Fruit fly (Drosophila melanogaster): ENCODE measurements around the gene Papst2.

Gene Papst2

DNA sequence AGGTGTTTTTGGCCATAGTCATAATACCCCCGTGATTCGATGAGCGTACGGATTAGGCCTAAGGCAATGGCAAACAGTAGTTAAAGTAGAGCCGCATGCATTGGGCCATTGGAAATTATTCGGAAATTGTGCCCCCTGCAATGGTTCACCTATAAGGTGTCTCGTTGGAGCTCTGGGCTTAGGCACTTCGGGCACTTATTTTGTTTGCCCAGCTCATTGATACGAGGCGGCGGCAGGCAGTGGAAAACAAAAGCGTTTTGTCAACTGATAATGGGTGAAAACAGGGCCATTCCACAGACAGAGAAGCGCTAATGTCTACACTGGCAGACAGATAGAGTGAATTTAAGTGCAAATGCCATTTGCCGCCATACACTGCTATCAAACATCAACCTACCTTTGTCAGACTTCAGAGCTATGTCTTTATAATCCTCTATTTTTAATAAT, 36.3 kb upstream of the Papst2 start:
- TF ChIP-seq pum (GFP tag; optimal IDR thresholded peaks at IDR 0.05) (no peak), gcm2 (GFP tag; optimal IDR thresholded peaks at IDR 0.05) (no peak), Bteb2 (GFP tag; optimal IDR thresholded peaks at IDR 0.05) (no peak), eyg (GFP tag; optimal IDR thresholded peaks at IDR 0.05) (no peak), wek (GFP tag; optimal IDR thresholded peaks at IDR 0.05) (peak; percentile 9), seq (GFP tag; IDR thresholded peaks at IDR 0.05) (0 out of 2 replicates have a peak, but pooled peaks have one; percentile 14), C15 (GFP tag; IDR thresholded peaks at IDR 0.05) (no peak), CG31388 (GFP tag; optimal IDR thresholded peaks at IDR 0.05) (no peak), CG43689 (GFP tag; IDR thresholded peaks at IDR 0.05) (no peak), CG16863 (GFP tag; optimal IDR thresholded peaks at IDR 0.05) (no peak), ara (GFP tag; IDR thresholded peaks at IDR 0.05) (no peak), vnd (GFP tag; IDR thresholded peaks at IDR 0.05; ENCODE audit: partially characterized antibody) (no peak), CrebB (tag; optimal IDR thresholded peaks at IDR 0.05) (no peak), CG6813 (GFP tag; optimal IDR thresholded peaks at IDR 0.05) (peak; percentile 15), esg (GFP tag; conservative IDR thresholded peaks at IDR 0.05) (no peak), cwo (GFP tag; optimal IDR thresholded peaks at IDR 0.05) (peak; percentile 20), tap (tag; optimal IDR thresholded peaks at IDR 0.05) (no peak), ase (GFP tag; IDR thresholded peaks at IDR 0.05) (no peak), danr (GFP tag; IDR thresholded peaks at IDR 0.05) (0 out of 2 replicates have a peak, but pooled peaks have one; percentile 19), cad (GFP tag; optimal IDR thresholded peaks at IDR 0.05) (no peak), ro (GFP tag; IDR thresholded peaks at IDR 0.05) (no peak), crc (GFP tag; optimal IDR thresholded peaks at IDR 0.05) (no peak), CG16813 (GFP tag; IDR thresholded peaks at IDR 0.05; ENCODE audit: partially characterized antibody) (no peak), CG4707 (GFP tag; optimal IDR thresholded peaks at IDR 0.05) (no peak), CG3163 (GFP tag; optimal IDR thresholded peaks at IDR 0.05) (no peak), Dref (GFP tag; IDR thresholded peaks at IDR 0.05) (no peak), Hand (GFP tag; optimal IDR thresholded peaks at IDR 0.05) (no peak), CG18619 (GFP tag; optimal IDR thresholded peaks at IDR 0.05) (no peak), repo (GFP tag; optimal IDR thresholded peaks at IDR 0.05) (no peak), schlank (tag; optimal IDR thresholded peaks at IDR 0.05) (peak; percentile 13), CoRest (tag; optimal IDR thresholded peaks at IDR 0.05) (no peak), CG9727 (GFP tag; optimal IDR thresholded peaks at IDR 0.05) (no peak), Max (GFP tag; optimal IDR thresholded peaks at IDR 0.05) (no peak), pnt (GFP tag; optimal IDR thresholded peaks at IDR 0.05) (no peak), scrt (GFP tag; optimal IDR thresholded peaks at IDR 0.05) (no peak), CG14710 (tag; optimal IDR thresholded peaks at IDR 0.05) (no peak), slou (GFP tag; optimal IDR thresholded peaks at IDR 0.05) (no peak), hth (optimal IDR thresholded peaks at IDR 0.05) (no peak), Bdp1 (GFP tag; optimal IDR thresholded peaks at IDR 0.05) (peak; percentile 4), Bgb (GFP tag; IDR thresholded peaks at IDR 0.05; ENCODE audit: partially characterized antibody) (no peak), grn (GFP tag; optimal IDR thresholded peaks at IDR 0.05) (no peak), Myb (GFP tag; optimal IDR thresholded peaks at IDR 0.05) (no peak), CG10543 (GFP tag; optimal IDR thresholded peaks at IDR 0.05) (peak; percentile 30), kah (GFP tag; optimal IDR thresholded peaks at IDR 0.05) (no peak), Hey (tag; optimal IDR thresholded peaks at IDR 0.05) (peak; percentile 33), sr (GFP tag; IDR thresholded peaks at IDR 0.05) (no peak), Abd-B (GFP tag; optimal IDR thresholded peaks at IDR 0.05) (peak; percentile 22), dmrt99B (tag; optimal IDR thresholded peaks at IDR 0.05) (no peak), CG10979 (tag; optimal IDR thresholded peaks at IDR 0.05) (no peak), Ada2b (GFP tag; IDR thresholded peaks at IDR 0.05) (peak; percentile 17; the same call in 1 of the 2 replicates), CG14965 (GFP tag; optimal IDR thresholded peaks at IDR 0.05; ENCODE audit: borderline replicate concordance) (no peak), CG1602 (GFP tag; optimal IDR thresholded peaks at IDR 0.05) (no peak)

All from whole organism, embryonic.